Worm (Caenorhabditis elegans) whole organism, mixed stage, embryonic: ENCODE results near the gene ZK899.7.
A peak's percentile ranks its signal among the peaks of the same experiment; 100 is the strongest.

Source experiments
- M03D4.4 ChIP-seq: sonication (generic microtip); optimal IDR thresholded peaks from 2 replicates; lab custom pipeline; 2017; ENCODE audit warnings: mild to moderate bottlenecking, missing genetic modification characterization, missing compliant biosample characterization
- bed-3 ChIP-seq: fragments of 200-800 bp; sonication (Bioruptor generic); optimal IDR thresholded peaks from 3 replicates; lab custom pipeline; 2018; ENCODE audit warnings: mild to moderate bottlenecking, missing genetic modification characterization, moderate library complexity, missing compliant biosample characterization
- blmp-1 ChIP-seq: fragments of 150-350 bp; optimal IDR thresholded peaks from 2 replicates; lab custom pipeline; 2014; ENCODE audit warnings: missing biosample characterization, missing genetic modification characterization
- ceh-39 ChIP-seq: fragments of 150-350 bp; optimal IDR thresholded peaks from 2 replicates; lab custom pipeline; 2014; ENCODE audit warnings: missing biosample characterization, missing genetic modification characterization
- ceh-43 ChIP-seq: fragments of 200-800 bp; sonication (Bioruptor generic); optimal IDR thresholded peaks from 2 replicates; lab custom pipeline; 2018; ENCODE audit warnings: mild to moderate bottlenecking, missing genetic modification characterization, moderate library complexity, missing compliant biosample characterization
- ceh-83 ChIP-seq: fragments of 200-800 bp; sonication (Bioruptor generic); optimal IDR thresholded peaks from 2 replicates; lab custom pipeline; 2018; ENCODE audit warnings: mild to moderate bottlenecking, missing genetic modification characterization, missing compliant biosample characterization
- ces-1 ChIP-seq: fragments of 150-350 bp; optimal IDR thresholded peaks from 2 replicates; lab custom pipeline; 2014; ENCODE audit warnings: missing biosample characterization, missing genetic modification reagents, missing genetic modification characterization
- cnd-1 ChIP-seq: fragments of 200-800 bp; sonication (Bioruptor generic); optimal IDR thresholded peaks from 2 replicates; lab custom pipeline; 2018; ENCODE audit warnings: mild to moderate bottlenecking, missing genetic modification characterization, missing compliant biosample characterization
- elt-1 ChIP-seq: sonication (generic microtip); optimal IDR thresholded peaks from 2 replicates; lab custom pipeline; 2017; ENCODE audit warnings: missing genetic modification characterization, mild to moderate bottlenecking, missing compliant biosample characterization, antibody characterized with exemption, moderate library complexity, borderline replicate concordance; ENCODE audit not compliant: insufficient read depth
- elt-3 ChIP-seq: fragments of 150-350 bp; optimal IDR thresholded peaks from 2 replicates; lab custom pipeline; 2014; ENCODE audit warnings: missing biosample characterization, missing genetic modification characterization
- flh-1 ChIP-seq: fragments of 200-800 bp; sonication (Bioruptor generic); optimal IDR thresholded peaks from 2 replicates; lab custom pipeline; 2018; ENCODE audit warnings: mild to moderate bottlenecking, missing genetic modification characterization, moderate library complexity, missing compliant biosample characterization
- ham-2 ChIP-seq: fragments of 200-800 bp; sonication (Bioruptor generic); optimal IDR thresholded peaks from 2 replicates; lab custom pipeline; 2018; ENCODE audit warnings: mild to moderate bottlenecking, missing genetic modification characterization, missing compliant biosample characterization
- hlh-1 ChIP-seq: fragments of 150-350 bp; optimal IDR thresholded peaks from 2 replicates; lab custom pipeline; 2014; ENCODE audit warnings: missing biosample characterization, missing genetic modification reagents, missing genetic modification characterization
- lin-13 ChIP-seq: fragments of 150-350 bp; optimal IDR thresholded peaks from 2 replicates; lab custom pipeline; 2014; ENCODE audit warnings: missing biosample characterization, missing genetic modification characterization
- lin-32 ChIP-seq: fragments of 200-800 bp; sonication (Bioruptor generic); optimal IDR thresholded peaks from 2 replicates; lab custom pipeline; 2018; ENCODE audit warnings: mild to moderate bottlenecking, missing genetic modification characterization, missing compliant biosample characterization
- lsy-2 ChIP-seq: fragments of 150-350 bp; optimal IDR thresholded peaks from 2 replicates; lab custom pipeline; 2014; ENCODE audit warnings: missing biosample characterization, missing genetic modification characterization
- mab-5 ChIP-seq: fragments of 150-350 bp; optimal IDR thresholded peaks from 2 replicates; lab custom pipeline; 2014; ENCODE audit warnings: missing biosample characterization, missing genetic modification characterization
- mep-1 ChIP-seq: fragments of 150-350 bp; optimal IDR thresholded peaks from 2 replicates; lab custom pipeline; 2017; ENCODE audit warnings: missing biosample characterization, missing genetic modification reagents, missing genetic modification characterization, inconsistent platforms
- mls-2 ChIP-seq: sonication (generic microtip); optimal IDR thresholded peaks from 2 replicates; lab custom pipeline; 2016; ENCODE audit warnings: mild to moderate bottlenecking, missing genetic modification characterization, moderate library complexity, missing compliant biosample characterization
- nhr-12 ChIP-seq: fragments of 150-350 bp; optimal IDR thresholded peaks from 2 replicates; lab custom pipeline; 2014; ENCODE audit warnings: missing biosample characterization, missing genetic modification characterization
- nhr-2 ChIP-seq: fragments of 150-350 bp; optimal IDR thresholded peaks from 2 replicates; lab custom pipeline; 2014; ENCODE audit warnings: missing biosample characterization, missing genetic modification characterization
- nhr-237 ChIP-seq: fragments of 150-350 bp; optimal IDR thresholded peaks from 2 replicates; lab custom pipeline; 2014; ENCODE audit warnings: missing biosample characterization, missing genetic modification characterization
- nhr-28 ChIP-seq: fragments of 150-350 bp; optimal IDR thresholded peaks from 2 replicates; lab custom pipeline; 2014; ENCODE audit warnings: missing biosample characterization, missing genetic modification characterization
- pha-4 ChIP-seq: fragments of 150-350 bp; optimal IDR thresholded peaks from 2 replicates; lab custom pipeline; 2018; ENCODE audit warnings: missing biosample characterization, missing genetic modification reagents, missing genetic modification characterization
- sem-2 ChIP-seq: fragments of 200-800 bp; sonication (Bioruptor generic); optimal IDR thresholded peaks from 2 replicates; lab custom pipeline; 2018; ENCODE audit warnings: mild to moderate bottlenecking, missing genetic modification characterization, missing compliant biosample characterization
- snpc-4 ChIP-seq: fragments of 150-350 bp; optimal IDR thresholded peaks from 2 replicates; lab custom pipeline; 2014; ENCODE audit warnings: missing biosample characterization, missing genetic modification characterization
- sptf-1 ChIP-seq: sonication (generic microtip); optimal IDR thresholded peaks from 2 replicates; lab custom pipeline; 2017; ENCODE audit warnings: mild to moderate bottlenecking, missing genetic modification characterization, moderate library complexity, missing compliant biosample characterization
- tbx-8 ChIP-seq: fragments of 200-800 bp; sonication (Bioruptor generic); optimal IDR thresholded peaks from 2 replicates; lab custom pipeline; 2018; ENCODE audit warnings: mild to moderate bottlenecking, missing genetic modification characterization, moderate library complexity, missing compliant biosample characterization
- unc-120 ChIP-seq: sonication (generic microtip); optimal IDR thresholded peaks from 2 replicates; lab custom pipeline; 2017; ENCODE audit warnings: missing genetic modification characterization, missing compliant biosample characterization; ENCODE audit not compliant: poor library complexity, severe bottlenecking
- unc-62 ChIP-seq: fragments of 150-350 bp; optimal IDR thresholded peaks from 2 replicates; lab custom pipeline; 2014; ENCODE audit warnings: missing biosample characterization, missing genetic modification reagents, missing genetic modification characterization
- zip-8 ChIP-seq: fragments of 150-350 bp; optimal IDR thresholded peaks from 2 replicates; lab custom pipeline; 2014; ENCODE audit warnings: missing biosample characterization, missing genetic modification characterization

Gene ZK899.7

ce11 chrX:9417326-9417725 lies 31.9 kb downstream of the ZK899.7 start:
- TF ChIP-seq lin-13 = no peak
- TF ChIP-seq bed-3 (GFP tag; lab: Kevin White, UChicago) = no peak
- no peak for TF ChIP-seq ceh-39 (tag; lab: Kevin White, UChicago)
- TF ChIP-seq ham-2 = no peak
- TF ChIP-seq flh-1 = no peak
- TF ChIP-seq M03D4.4 (tag; lab: Kevin White, UChicago) = no peak
- no peak for TF ChIP-seq hlh-1
- TF ChIP-seq ceh-43 (GFP tag; lab: Kevin White, UChicago) = no peak
- no peak for TF ChIP-seq lin-32 (GFP tag; lab: Kevin White, UChicago)
- TF ChIP-seq pha-4 (tag; lab: Kevin White, UChicago) = no peak
- no peak for TF ChIP-seq sptf-1 (tag; lab: Kevin White, UChicago)
- no peak for TF ChIP-seq unc-120 (tag; lab: Kevin White, UChicago)
- no peak for TF ChIP-seq ceh-83
- TF ChIP-seq elt-3 = no peak
- no peak for TF ChIP-seq unc-62 (GFP tag; lab: Kevin White, UChicago)
- TF ChIP-seq cnd-1 (tag; lab: Kevin White, UChicago) = no peak

- no peak for TF ChIP-seq zip-8 (tag; lab: Kevin White, UChicago)
- TF ChIP-seq nhr-237 = no peak
- TF ChIP-seq sem-2 (GFP tag; lab: Kevin White, UChicago) = no peak
- no peak for TF ChIP-seq lin-32 (GFP tag; lab: Kevin White, UChicago)
- no peak for TF ChIP-seq mls-2 (tag; lab: Kevin White, UChicago)
- no peak for TF ChIP-seq tbx-8 (GFP tag; lab: Kevin White, UChicago)
- TF ChIP-seq ceh-43 (GFP tag; lab: Kevin White, UChicago) = no peak
- TF ChIP-seq unc-120 (tag; lab: Kevin White, UChicago) = no peak
- no peak for TF ChIP-seq lin-13
- TF ChIP-seq sptf-1 (tag; lab: Kevin White, UChicago) = no peak
- no peak for TF ChIP-seq mab-5 (tag; lab: Kevin White, UChicago)
- TF ChIP-seq mep-1 (tag; lab: Kevin White, UChicago) = no peak
- TF ChIP-seq unc-62 (GFP tag; lab: Kevin White, UChicago) = no peak
- TF ChIP-seq hlh-1 = no peak
- no peak for TF ChIP-seq nhr-28 (tag; lab: Kevin White, UChicago)
- TF ChIP-seq ham-2 = no peak
These were observed 37.6 kb downstream of the ZK899.7 start for ce11 chrX:9411675-9412074.

DNA sequence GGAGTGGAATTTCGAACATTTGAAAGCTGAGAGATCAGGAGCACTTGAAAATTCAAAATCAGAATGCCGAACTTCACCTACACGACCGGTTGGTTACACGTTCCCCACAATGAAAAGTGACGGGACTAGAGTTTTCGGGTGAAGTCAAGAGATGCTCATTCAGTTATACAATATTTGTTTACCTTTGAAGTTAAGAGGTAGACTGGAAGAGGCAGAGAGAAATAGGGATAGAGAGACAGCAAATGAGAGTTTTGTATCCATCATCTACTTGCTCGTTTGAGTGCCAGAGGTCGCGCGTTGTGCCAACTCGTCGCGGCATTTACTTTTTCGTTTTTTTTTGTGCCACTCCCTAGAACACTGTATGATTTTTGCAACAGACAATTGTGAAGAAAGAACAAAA lies 38.5 kb downstream of the ZK899.7 start:
- TF ChIP-seq blmp-1 (tag; lab: Kevin White, UChicago) (no peak), nhr-12 (tag; lab: Kevin White, UChicago) (no peak)

DNA sequence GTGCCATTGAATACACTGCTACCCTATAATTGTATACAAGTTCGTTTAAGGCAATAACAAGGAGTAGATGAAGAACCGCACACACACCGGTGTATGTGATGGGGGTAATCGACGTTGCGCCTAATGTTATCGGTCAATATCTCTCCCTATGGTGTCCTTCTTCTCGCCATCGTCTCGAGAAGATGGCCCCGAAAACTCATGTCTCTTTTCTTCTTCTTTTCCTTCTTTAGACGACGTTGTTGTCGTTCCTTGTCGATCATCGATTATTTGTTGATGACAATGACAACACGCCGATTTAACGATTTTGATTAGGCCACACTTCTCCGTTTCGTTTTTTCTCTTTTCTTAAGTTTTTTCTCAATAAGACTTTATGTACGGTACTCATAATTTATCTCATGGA lies 40.1 kb downstream of the ZK899.7 start:
- TF ChIP-seq nhr-28 (tag; lab: Kevin White, UChicago) (no peak), snpc-4 (tag; lab: Kevin White, UChicago) (no peak), elt-1 (tag; lab: Kevin White, UChicago) (no peak), mep-1 (tag; lab: Kevin White, UChicago) (no peak), cnd-1 (tag; lab: Kevin White, UChicago) (no peak), flh-1 (no peak), nhr-2 (no peak), tbx-8 (GFP tag; lab: Kevin White, UChicago) (no peak), nhr-12 (tag; lab: Kevin White, UChicago) (no peak), ces-1 (GFP tag; lab: Kevin White, UChicago) (no peak), lsy-2 (tag; lab: Kevin White, UChicago) (no peak), mls-2 (tag; lab: Kevin White, UChicago) (no peak), lin-32 (GFP tag; lab: Kevin White, UChicago) (no peak), ceh-83 (no peak), blmp-1 (tag; lab: Kevin White, UChicago) (no peak)

- TF ChIP-seq hlh-1 (no peak), elt-1 (tag; lab: Kevin White, UChicago) (peak; percentile 68)
These were observed 43.3 kb downstream of the ZK899.7 start for ce11 chrX:9405922-9406321.
